Fruit fly (Drosophila melanogaster) whole organism, embryonic: ENCODE data around the gene CG7728.

Source experiments
- Atf-2 ChIP-seq: fragments of 200-800 bp; sonication (Bioruptor generic); optimal IDR thresholded peaks from 2 replicates; lab custom pipeline; 2016; ENCODE audit warnings: missing biosample characterization, missing genetic modification characterization
- CG10366 ChIP-seq: fragments of 200-800 bp; sonication (Bioruptor generic); IDR thresholded peaks from 2 replicates; pipeline ENCODE4 v1.3.6; 2022; ENCODE audit warnings: missing biosample characterization, missing genetic modification characterization
- CG11085 ChIP-seq: fragments of 200-800 bp; sonication (Bioruptor generic); IDR thresholded peaks from 2 replicates; pipeline ENCODE4 v1.3.6; 2022; ENCODE audit warnings: missing biosample characterization, missing genetic modification characterization
- CG12744 ChIP-seq: fragments of 200-800 bp; sonication (Bioruptor generic); optimal IDR thresholded peaks from 2 replicates; lab custom pipeline; 2016; ENCODE audit warnings: missing biosample characterization, missing genetic modification characterization
- CG1602 ChIP-seq: fragments of 200-800 bp; sonication (Bioruptor generic); optimal IDR thresholded peaks from 3 replicates; lab custom pipeline; 2016; ENCODE audit warnings: missing biosample characterization, missing genetic modification characterization
- CG16813 ChIP-seq: fragments of 200-800 bp; sonication (Bioruptor generic); IDR thresholded peaks from 3 replicates; pipeline ENCODE4 v1.3.6; 2022; ENCODE audit warnings: missing biosample characterization, missing genetic modification characterization; ENCODE audit not compliant: partially characterized antibody
- CG17612 ChIP-seq: fragments of 200-800 bp; sonication (Bioruptor generic); IDR thresholded peaks from 2 replicates; pipeline ENCODE4 v1.3.6; 2022; ENCODE audit warnings: missing biosample characterization, missing genetic modification characterization
- CG1792 ChIP-seq: fragments of 200-800 bp; sonication (Bioruptor generic); optimal IDR thresholded peaks from 2 replicates; lab custom pipeline; 2016; ENCODE audit warnings: missing biosample characterization, missing genetic modification characterization
- CG18619 ChIP-seq: fragments of 200-800 bp; sonication (Bioruptor generic); optimal IDR thresholded peaks from 3 replicates; lab custom pipeline; 2017; ENCODE audit warnings: missing biosample characterization, mild to moderate bottlenecking, missing genetic modification characterization
- CG2889 ChIP-seq: fragments of 200-800 bp; sonication (Bioruptor generic); IDR thresholded peaks from 3 replicates; pipeline ENCODE4 v1.3.6; 2022; ENCODE audit warnings: missing biosample characterization, missing genetic modification characterization
- CG30403 ChIP-seq: fragments of 200-800 bp; sonication (Bioruptor generic); optimal IDR thresholded peaks from 3 replicates; lab custom pipeline; 2016; ENCODE audit warnings: missing biosample characterization, missing genetic modification characterization
- CG3281 ChIP-seq: fragments of 200-800 bp; sonication (Bioruptor generic); optimal IDR thresholded peaks from 3 replicates; lab custom pipeline; 2017; ENCODE audit warnings: missing biosample characterization, mild to moderate bottlenecking, missing genetic modification characterization
- CG4328 ChIP-seq: fragments of 200-800 bp; sonication (Bioruptor generic); optimal IDR thresholded peaks from 3 replicates; lab custom pipeline; 2017; ENCODE audit warnings: missing biosample characterization, missing genetic modification reagents, missing genetic modification characterization
- CG6654 ChIP-seq: fragments of 200-800 bp; sonication (Bioruptor generic); optimal IDR thresholded peaks from 2 replicates; lab custom pipeline; 2017; ENCODE audit warnings: missing biosample characterization, mild to moderate bottlenecking, missing genetic modification characterization
- CG6765 ChIP-seq: fragments of 200-800 bp; sonication (Bioruptor generic); optimal IDR thresholded peaks from 3 replicates; lab custom pipeline; 2017; ENCODE audit warnings: missing biosample characterization, mild to moderate bottlenecking, missing genetic modification characterization
- CG7839 ChIP-seq: fragments of 200-800 bp; sonication (Bioruptor generic); optimal IDR thresholded peaks from 3 replicates; lab custom pipeline; 2018; ENCODE audit warnings: missing biosample characterization, mild to moderate bottlenecking, missing genetic modification characterization, moderate library complexity
- CG8765 ChIP-seq: fragments of 200-800 bp; sonication (Bioruptor generic); IDR thresholded peaks from 2 replicates; pipeline ENCODE4 v1.3.6; 2022; ENCODE audit warnings: missing biosample characterization, missing genetic modification characterization
- CG9727 ChIP-seq: fragments of 200-800 bp; sonication (Bioruptor generic); optimal IDR thresholded peaks from 3 replicates; lab custom pipeline; 2017; ENCODE audit warnings: missing biosample characterization, mild to moderate bottlenecking, missing genetic modification characterization
- Chrac-16 ChIP-seq: fragments of 200-800 bp; sonication (Bioruptor generic); optimal IDR thresholded peaks from 3 replicates; lab custom pipeline; 2016; ENCODE audit warnings: missing biosample characterization, missing genetic modification characterization
- Dfd ChIP-seq, 2 experiments: fragments of >200 bp; optimal IDR thresholded peaks; 2 replicates each; lab custom pipeline; 2017; ENCODE audit warnings: missing biosample characterization in 2 of 2, missing genetic modification characterization in 2 of 2
- Doc3 ChIP-seq: fragments of 200-800 bp; sonication (Bioruptor generic); IDR thresholded peaks from 3 replicates; pipeline ENCODE4 v1.3.6; 2022; ENCODE audit warnings: missing biosample characterization, missing genetic modification characterization; ENCODE audit not compliant: partially characterized antibody
- E2f2 ChIP-seq: fragments of 200-800 bp; sonication (Bioruptor generic); IDR thresholded peaks from 2 replicates; pipeline ENCODE4 v1.3.6; 2022; ENCODE audit warnings: missing biosample characterization, missing genetic modification characterization
- Fer1 ChIP-seq: fragments of 200-800 bp; sonication (Bioruptor generic); optimal IDR thresholded peaks from 2 replicates; lab custom pipeline; 2017; ENCODE audit warnings: missing biosample characterization, mild to moderate bottlenecking, missing genetic modification characterization
- H2.0 ChIP-seq: fragments of 200-800 bp; sonication (Bioruptor generic); IDR thresholded peaks from 2 replicates; pipeline ENCODE4 v1.3.6; 2022; ENCODE audit warnings: missing biosample characterization, missing genetic modification characterization
- Mad ChIP-seq: fragments of 200-800 bp; sonication (Bioruptor generic); optimal IDR thresholded peaks from 2 replicates; lab custom pipeline; 2016; ENCODE audit warnings: missing biosample characterization, missing genetic modification characterization
- Meics ChIP-seq: fragments of 200-800 bp; sonication (Bioruptor generic); optimal IDR thresholded peaks from 2 replicates; lab custom pipeline; 2017; ENCODE audit warnings: missing biosample characterization, mild to moderate bottlenecking, missing genetic modification characterization
- Poxn ChIP-seq: fragments of 200-800 bp; sonication (Bioruptor generic); IDR thresholded peaks from 2 replicates; pipeline ENCODE4 v1.3.6; 2022; ENCODE audit warnings: missing biosample characterization, missing genetic modification characterization
- Scr ChIP-seq: fragments of 200-800 bp; sonication (Bioruptor generic); IDR thresholded peaks from 2 replicates; pipeline ENCODE4 v1.3.6; 2022; ENCODE audit warnings: missing biosample characterization, missing genetic modification characterization; ENCODE audit not compliant: partially characterized antibody
- Spps ChIP-seq: fragments of 200-800 bp; sonication (Bioruptor generic); optimal IDR thresholded peaks from 2 replicates; lab custom pipeline; 2018; ENCODE audit warnings: missing biosample characterization, mild to moderate bottlenecking, missing genetic modification characterization
- Xbp1 ChIP-seq: fragments of 200-800 bp; sonication (Bioruptor generic); optimal IDR thresholded peaks from 3 replicates; lab custom pipeline; 2016; ENCODE audit warnings: missing biosample characterization, mild to moderate bottlenecking, missing genetic modification characterization
- ac ChIP-seq: fragments of 200-800 bp; sonication (Bioruptor generic); optimal IDR thresholded peaks from 3 replicates; lab custom pipeline; 2017; ENCODE audit warnings: missing biosample characterization, mild to moderate bottlenecking, missing genetic modification characterization
- cad ChIP-seq: fragments of >200 bp; optimal IDR thresholded peaks from 2 replicates; lab custom pipeline; 2017; ENCODE audit warnings: missing biosample characterization, missing genetic modification characterization
- chinmo ChIP-seq: fragments of 200-800 bp; sonication (Bioruptor generic); IDR thresholded peaks from 4 replicates; pipeline ENCODE4 v1.3.6; 2022; ENCODE audit warnings: missing biosample characterization, missing genetic modification characterization; ENCODE audit not compliant: partially characterized antibody
- crol ChIP-seq: fragments of 200-800 bp; sonication (Bioruptor generic); IDR thresholded peaks from 2 replicates; pipeline ENCODE4 v1.3.6; 2022; ENCODE audit warnings: missing biosample characterization, missing genetic modification characterization
- dati ChIP-seq: fragments of 200-800 bp; sonication (Bioruptor generic); IDR thresholded peaks from 2 replicates; pipeline ENCODE4 v1.3.6; 2022; ENCODE audit warnings: missing biosample characterization, missing genetic modification characterization
- dimm ChIP-seq: fragments of 200-800 bp; sonication (Bioruptor generic); IDR thresholded peaks from 2 replicates; pipeline ENCODE4 v1.3.6; 2022; ENCODE audit warnings: missing biosample characterization, missing genetic modification characterization
- dmrt11E ChIP-seq: fragments of 200-800 bp; sonication (Bioruptor generic); optimal IDR thresholded peaks from 3 replicates; lab custom pipeline; 2018; ENCODE audit warnings: missing biosample characterization, mild to moderate bottlenecking, missing genetic modification characterization, moderate library complexity
- dpn ChIP-seq, 2 experiments: fragments of 200-800 bp; sonication (Bioruptor generic); optimal IDR thresholded peaks; 3 replicates each; lab custom pipeline; 2016; ENCODE audit warnings: missing biosample characterization in 2 of 2, missing genetic modification characterization in 2 of 2
- ems ChIP-seq: fragments of 200-800 bp; sonication (Bioruptor generic); optimal IDR thresholded peaks from 3 replicates; lab custom pipeline; 2016; ENCODE audit warnings: missing biosample characterization, missing genetic modification characterization
- hb ChIP-seq: fragments of 200-800 bp; sonication (Bioruptor generic); IDR thresholded peaks from 3 replicates; pipeline ENCODE4 v1.3.6; 2022; ENCODE audit warnings: missing biosample characterization, missing genetic modification characterization; ENCODE audit not compliant: partially characterized antibody
- lilli ChIP-seq: fragments of 200-800 bp; sonication (Bioruptor generic); optimal IDR thresholded peaks from 3 replicates; lab custom pipeline; 2016; ENCODE audit warnings: missing biosample characterization, missing genetic modification characterization
- lov ChIP-seq, 2 experiments: fragments of 200-800 bp in 1 of 2; fragments of >200 bp in 1 of 2; sonication (Bioruptor generic) in 1 of 2; IDR thresholded peaks in 1 of 2; optimal IDR thresholded peaks in 1 of 2; 2 replicates in 1 of 2; 3 replicates in 1 of 2; pipeline versions ENCODE4 v1.3.6 to Lab custom; 2017 to 2022; ENCODE audit warnings: missing biosample characterization in 1 of 2, missing genetic modification characterization in 1 of 2
- mld ChIP-seq: fragments of 200-800 bp; sonication (Bioruptor generic); IDR thresholded peaks from 3 replicates; pipeline ENCODE4 v1.3.6; 2022; ENCODE audit warnings: missing biosample characterization, missing genetic modification characterization; ENCODE audit not compliant: partially characterized antibody
- pb ChIP-seq: fragments of 200-800 bp; sonication (Bioruptor generic); optimal IDR thresholded peaks from 3 replicates; lab custom pipeline; 2016; ENCODE audit warnings: missing biosample characterization, missing genetic modification characterization
- rib ChIP-seq: fragments of 200-800 bp; sonication (Bioruptor generic); IDR thresholded peaks from 2 replicates; pipeline ENCODE4 v1.3.6; 2022; ENCODE audit warnings: missing biosample characterization, missing genetic modification characterization
- salm ChIP-seq: fragments of 200-800 bp; sonication (Bioruptor generic); optimal IDR thresholded peaks from 2 replicates; lab custom pipeline; 2018; ENCODE audit warnings: missing biosample characterization, mild to moderate bottlenecking, missing genetic modification characterization
- so ChIP-seq: fragments of 200-800 bp; sonication (Bioruptor generic); IDR thresholded peaks from 3 replicates; pipeline ENCODE4 v1.3.6; 2022; ENCODE audit warnings: missing biosample characterization, missing genetic modification characterization
- tna ChIP-seq: fragments of 200-800 bp; sonication (Bioruptor generic); IDR thresholded peaks from 2 replicates; pipeline ENCODE4 v1.3.6; 2022; ENCODE audit warnings: missing biosample characterization, missing genetic modification characterization; ENCODE audit not compliant: partially characterized antibody
- trem ChIP-seq: fragments of 200-800 bp; optimal IDR thresholded peaks from 3 replicates; lab custom pipeline; 2019; ENCODE audit warnings: missing biosample characterization, mild to moderate bottlenecking, missing genetic modification characterization, moderate library complexity
- ttk ChIP-seq: fragments of 200-800 bp; sonication (Bioruptor generic); IDR thresholded peaks from 2 replicates; pipeline ENCODE4 v2.1.2; 2022; ENCODE audit warnings: missing biosample characterization, missing genetic modification characterization
- zen2 ChIP-seq: fragments of 200-800 bp; sonication (Bioruptor generic); IDR thresholded peaks from 3 replicates; pipeline ENCODE4 v1.3.6; 2022; ENCODE audit warnings: missing biosample characterization, missing genetic modification characterization; ENCODE audit not compliant: partially characterized antibody

Gene CG7728

dm6 chr3L:17007041-17007471, 9.3 kb upstream of the CG7728 start (continued):
- TF ChIP-seq Meics (GFP tag; lab: Kevin White, UChicago) (peak; percentile 53), ttk (GFP tag; lab: Robert Waterston, UW) (peak; percentile 46), zen2 (GFP tag; lab: Robert Waterston, UW) (no peak), CG18619 (GFP tag; lab: Kevin White, UChicago) (peak; percentile 13), CG1792 (no peak), ac (GFP tag; lab: Kevin White, UChicago) (no peak), CG7839 (peak; percentile 46), Scr (GFP tag; lab: Robert Waterston, UW) (no peak), dmrt11E (no peak), salm (tag; lab: Kevin White, UChicago) (no peak), Chrac-16 (no peak), CG1602 (GFP tag; lab: Kevin White, UChicago) (no peak), Dfd (GFP tag; optimal IDR thresholded peaks at IDR 0.05; lab: Kevin White, UChicago) (no peak), tna (no peak), Atf-2 (GFP tag; lab: Kevin White, UChicago) (no peak), rib (GFP tag; lab: Robert Waterston, UW) (no peak), CG6765 (GFP tag; lab: Kevin White, UChicago) (no peak), pb (GFP tag; lab: Kevin White, UChicago) (no peak), Xbp1 (GFP tag; lab: Kevin White, UChicago) (peak; percentile 52), CG17612 (GFP tag; lab: Robert Waterston, UW) (peak; percentile 57; the same call in 1 of the 2 replicates), hb (GFP tag; lab: Robert Waterston, UW) (no peak), dpn (GFP tag; optimal IDR thresholded peaks at IDR 0.05; lab: Kevin White, UChicago) (peak in 1 of 2 experiments; percentile 4), CG4328 (GFP tag; lab: Kevin White, UChicago) (no peak), dati (GFP tag; lab: Robert Waterston, UW) (no peak), chinmo (GFP tag; lab: Robert Waterston, UW) (0 out of 4 replicates have a peak, but pooled peaks have one; percentile 29), so (no peak), trem (no peak), Mad (no peak), Poxn (GFP tag; lab: Robert Waterston, UW) (no peak), crol (peak; percentile 76), E2f2 (GFP tag; lab: Robert Waterston, UW) (peak; percentile 26; the same call in 1 of the 2 replicates), ems (GFP tag; lab: Kevin White, UChicago) (no peak), CG10366 (GFP tag; lab: Robert Waterston, UW) (peak; percentile 52; the same call in 1 of the 2 replicates), dimm (GFP tag; lab: Robert Waterston, UW) (no peak), mld (GFP tag; lab: Robert Waterston, UW) (no peak), CG2889 (no peak), CG8765 (no peak), Fer1 (GFP tag; lab: Kevin White, UChicago) (no peak), lilli (GFP tag; lab: Kevin White, UChicago) (peak; percentile 13), Doc3 (GFP tag; lab: Robert Waterston, UW) (no peak), CG3281 (GFP tag; lab: Kevin White, UChicago) (peak; percentile 7), CG6654 (no peak), H2.0 (GFP tag; lab: Robert Waterston, UW) (peak; percentile 26; the same call in 1 of the 2 replicates), cad (GFP tag; lab: Kevin White, UChicago) (no peak), CG30403 (GFP tag; lab: Kevin White, UChicago) (peak; percentile 23), CG12744 (GFP tag; lab: Kevin White, UChicago) (no peak), CG11085 (GFP tag; lab: Robert Waterston, UW) (peak; percentile 15; the same call in 1 of the 2 replicates), CG16813 (GFP tag; lab: Robert Waterston, UW) (no peak), Spps (tag; lab: Kevin White, UChicago) (no peak), lov (optimal IDR thresholded peaks at IDR 0.05; lab: Kevin White, UChicago) (no peak), lov (GFP tag; IDR thresholded peaks at IDR 0.05; lab: Robert Waterston, UW) (no peak), CG9727 (GFP tag; lab: Kevin White, UChicago) (peak; percentile 7)
